Worm (Caenorhabditis elegans) whole organism, young adult: ENCODE results near the gene sra-12.

Experiments
- D2030.7 ChIP-seq: fragments of 200-800 bp; sonication (Bioruptor generic); IDR thresholded peaks from 2 replicates; pipeline ENCODE4 v1.3.6; 2022; ENCODE audit warnings: missing genetic modification reagents, missing genetic modification characterization, missing compliant biosample characterization
- F22D6.2 ChIP-seq: sonication (generic microtip); optimal IDR thresholded peaks from 2 replicates; lab custom pipeline; 2016; ENCODE audit warnings: mild to moderate bottlenecking, missing genetic modification characterization, missing compliant biosample characterization
- F37B4.10 ChIP-seq: fragments of 200-800 bp; sonication (Bioruptor generic); IDR thresholded peaks from 2 replicates; pipeline ENCODE4 v1.3.6; 2022; ENCODE audit warnings: missing genetic modification characterization, missing compliant biosample characterization
- K12H6.12 ChIP-seq: fragments of 200-800 bp; sonication (Bioruptor generic); optimal IDR thresholded peaks from 2 replicates; lab custom pipeline; 2018; ENCODE audit warnings: mild to moderate bottlenecking, missing genetic modification characterization, missing compliant biosample characterization
- athp-1 ChIP-seq: sonication (generic microtip); optimal IDR thresholded peaks from 2 replicates; lab custom pipeline; 2017; ENCODE audit warnings: mild to moderate bottlenecking, missing genetic modification characterization, missing compliant biosample characterization
- ceh-79 ChIP-seq: sonication (generic microtip); optimal IDR thresholded peaks from 2 replicates; lab custom pipeline; 2017; ENCODE audit warnings: mild to moderate bottlenecking, missing genetic modification characterization, missing compliant biosample characterization
- him-1 ChIP-seq: sonication (generic microtip); optimal IDR thresholded peaks from 2 replicates; lab custom pipeline; 2016; ENCODE audit warnings: missing genotype, missing genetic modification reagents, missing genetic modification characterization, missing compliant biosample characterization

DNA sequence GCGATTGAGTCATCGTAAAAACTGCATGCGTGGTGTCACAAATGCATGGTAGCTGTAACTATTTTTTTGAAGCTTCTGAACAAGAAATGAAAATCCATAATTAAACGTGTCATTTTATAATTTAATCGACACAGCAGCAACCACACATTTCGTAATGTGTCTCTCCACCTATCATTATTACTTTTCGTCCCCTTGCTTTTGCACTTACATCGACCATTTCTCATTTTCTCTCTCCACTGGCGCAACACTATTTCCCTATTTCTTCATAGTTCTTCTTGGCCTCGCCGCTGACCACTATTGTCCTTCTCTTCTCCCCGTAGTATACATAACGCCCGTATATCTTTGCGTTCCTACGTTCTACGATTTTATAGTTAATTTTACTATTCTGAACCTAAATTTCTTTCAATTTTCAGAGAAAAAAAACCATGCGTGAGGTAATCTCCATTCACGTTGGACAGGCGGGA lies 14.0 kb upstream of the sra-12 start, which contains the start of gene tba-4:
- TF ChIP-seq F37B4.10: no peak
- no peak for TF ChIP-seq athp-1 (tag; lab: Kevin White, UChicago)
- no peak for TF ChIP-seq D2030.7 (GFP tag; lab: Robert Waterston, UW)
- TF ChIP-seq F22D6.2: no peak
- TF ChIP-seq him-1 (tag; lab: Kevin White, UChicago): no peak
- TF ChIP-seq K12H6.12: no peak
- TF ChIP-seq ceh-79 (tag; lab: Kevin White, UChicago): no peak
